Fruit fly (Drosophila melanogaster) whole organism, embryonic: ENCODE data around the gene srl.

Experiments
- Abd-B ChIP-seq: fragments of 200-800 bp; sonication (Bioruptor generic); optimal IDR thresholded peaks from 2 replicates; lab custom pipeline; 2018; ENCODE audit warnings: missing biosample characterization, mild to moderate bottlenecking, missing genetic modification characterization, moderate library complexity
- CG10147 ChIP-seq: fragments of 200-800 bp; sonication (Bioruptor generic); optimal IDR thresholded peaks from 2 replicates; lab custom pipeline; 2019; ENCODE audit warnings: missing biosample characterization, mild to moderate bottlenecking, missing genetic modification characterization, moderate library complexity
- CG10274 ChIP-seq: fragments of 200-800 bp; sonication (Bioruptor generic); optimal IDR thresholded peaks from 3 replicates; lab custom pipeline; 2017; ENCODE audit warnings: missing biosample characterization, mild to moderate bottlenecking, missing genetic modification characterization
- CG13287 ChIP-seq: fragments of 200-800 bp; sonication (Bioruptor generic); IDR thresholded peaks from 2 replicates; pipeline ENCODE4 v1.3.6; 2022; ENCODE audit warnings: missing biosample characterization, missing genetic modification characterization; ENCODE audit not compliant: partially characterized antibody
- CG1529 ChIP-seq: fragments of 200-800 bp; sonication (Bioruptor generic); optimal IDR thresholded peaks from 3 replicates; lab custom pipeline; 2018; ENCODE audit warnings: missing biosample characterization, missing genetic modification characterization
- CG16813 ChIP-seq: fragments of 200-800 bp; sonication (Bioruptor generic); IDR thresholded peaks from 3 replicates; pipeline ENCODE4 v1.3.6; 2022; ENCODE audit warnings: missing biosample characterization, missing genetic modification characterization; ENCODE audit not compliant: partially characterized antibody
- CG17385 ChIP-seq: fragments of 200-800 bp; sonication (Bioruptor generic); optimal IDR thresholded peaks from 3 replicates; lab custom pipeline; 2018; ENCODE audit warnings: missing biosample characterization, mild to moderate bottlenecking, missing genetic modification characterization
- CG1832 ChIP-seq: fragments of 200-800 bp; sonication (Bioruptor generic); optimal IDR thresholded peaks from 2 replicates; lab custom pipeline; 2017; ENCODE audit warnings: missing biosample characterization, mild to moderate bottlenecking, missing genetic modification characterization, inconsistent platforms
- CG2129 ChIP-seq: fragments of 200-800 bp; sonication (Bioruptor generic); IDR thresholded peaks from 2 replicates; pipeline ENCODE4 v1.3.6; 2022; ENCODE audit warnings: missing biosample characterization, missing genetic modification characterization; ENCODE audit not compliant: partially characterized antibody
- CG34376 ChIP-seq: fragments of 200-800 bp; sonication (Bioruptor generic); optimal IDR thresholded peaks from 2 replicates; lab custom pipeline; 2018; ENCODE audit warnings: missing biosample characterization, mild to moderate bottlenecking, missing genetic modification characterization
- CG6689 ChIP-seq: fragments of 200-800 bp; sonication (Bioruptor generic); IDR thresholded peaks from 2 replicates; pipeline ENCODE4 v1.3.6; 2022; ENCODE audit warnings: missing biosample characterization, missing genetic modification characterization
- CG9437 ChIP-seq: fragments of 200-800 bp; sonication (Bioruptor generic); optimal IDR thresholded peaks from 2 replicates; lab custom pipeline; 2018; ENCODE audit warnings: missing biosample characterization, mild to moderate bottlenecking, missing genetic modification characterization
- Camta ChIP-seq: fragments of 200-800 bp; sonication (Bioruptor generic); optimal IDR thresholded peaks from 2 replicates; lab custom pipeline; 2016; ENCODE audit warnings: missing biosample characterization, missing genetic modification characterization
- D19B ChIP-seq: fragments of 200-800 bp; sonication (Bioruptor generic); optimal IDR thresholded peaks from 2 replicates; lab custom pipeline; 2017; ENCODE audit warnings: missing biosample characterization, mild to moderate bottlenecking, missing genetic modification characterization
- HLH4C ChIP-seq: fragments of 200-800 bp; sonication (Bioruptor generic); IDR thresholded peaks from 3 replicates; pipeline ENCODE4 v1.3.6; 2022; ENCODE audit warnings: missing biosample characterization, missing genetic modification characterization; ENCODE audit not compliant: partially characterized antibody
- Hey ChIP-seq: fragments of 200-800 bp; sonication (Bioruptor generic); optimal IDR thresholded peaks from 3 replicates; lab custom pipeline; 2018; ENCODE audit warnings: missing biosample characterization, mild to moderate bottlenecking, missing genetic modification characterization
- Hr3 ChIP-seq: fragments of 200-800 bp; sonication (Bioruptor generic); optimal IDR thresholded peaks from 3 replicates; lab custom pipeline; 2016; ENCODE audit warnings: missing biosample characterization, missing genetic modification characterization
- Lhr ChIP-seq: fragments of 200-800 bp; sonication (Bioruptor generic); optimal IDR thresholded peaks from 3 replicates; lab custom pipeline; 2017; ENCODE audit warnings: mild to moderate bottlenecking, missing biosample characterization, missing genetic modification reagents, missing genetic modification characterization
- PHDP ChIP-seq: fragments of 200-800 bp; sonication (Bioruptor generic); optimal IDR thresholded peaks from 3 replicates; lab custom pipeline; 2018; ENCODE audit warnings: missing biosample characterization, mild to moderate bottlenecking, missing genetic modification characterization, moderate library complexity
- Pdp1 ChIP-seq, 2 experiments: fragments of 200-800 bp; sonication (Bioruptor generic); optimal IDR thresholded peaks; 3 replicates each; lab custom pipeline; 2016; ENCODE audit warnings: missing biosample characterization in 2 of 2, missing genetic modification characterization in 2 of 2, mild to moderate bottlenecking in 1 of 2, moderate library complexity in 1 of 2
- Poxn ChIP-seq: fragments of 200-800 bp; sonication (Bioruptor generic); IDR thresholded peaks from 2 replicates; pipeline ENCODE4 v1.3.6; 2022; ENCODE audit warnings: missing biosample characterization, missing genetic modification characterization
- Ptx1 ChIP-seq: fragments of 200-800 bp; sonication (Bioruptor generic); IDR thresholded peaks from 2 replicates; pipeline ENCODE4 v1.3.6; 2022; ENCODE audit warnings: missing biosample characterization, missing genetic modification characterization
- Ravus ChIP-seq: fragments of 200-800 bp; sonication (Bioruptor generic); IDR thresholded peaks from 2 replicates; pipeline ENCODE4 v1.3.6; 2022; ENCODE audit warnings: missing biosample characterization, missing genetic modification characterization
- Scr ChIP-seq: fragments of 200-800 bp; sonication (Bioruptor generic); IDR thresholded peaks from 2 replicates; pipeline ENCODE4 v1.3.6; 2022; ENCODE audit warnings: missing biosample characterization, missing genetic modification characterization; ENCODE audit not compliant: partially characterized antibody
- Six4 ChIP-seq: fragments of 200-800 bp; sonication (Bioruptor generic); optimal IDR thresholded peaks from 2 replicates; lab custom pipeline; 2016; ENCODE audit warnings: missing biosample characterization, missing genetic modification characterization
- Trl ChIP-seq, 3 experiments: fragments of >200 bp in 2 of 3; fragments of 200-800 bp in 1 of 3; sonication (Bioruptor generic) in 1 of 3; optimal IDR thresholded peaks; 2 replicates in 1 of 3; 3 replicates in 2 of 3; lab custom pipeline; 2016 to 2017; ENCODE audit warnings: missing biosample characterization in 1 of 3, missing genetic modification characterization in 1 of 3
- bigmax ChIP-seq: fragments of 200-800 bp; sonication (Bioruptor generic); optimal IDR thresholded peaks from 2 replicates; lab custom pipeline; 2018; ENCODE audit warnings: missing biosample characterization, mild to moderate bottlenecking, missing genetic modification characterization
- bowl ChIP-seq: fragments of 200-800 bp; sonication (Bioruptor generic); IDR thresholded peaks from 2 replicates; pipeline ENCODE4 v1.3.6; 2022; ENCODE audit warnings: missing biosample characterization, missing genetic modification characterization
- cad ChIP-seq: fragments of >200 bp; optimal IDR thresholded peaks from 2 replicates; lab custom pipeline; 2017; ENCODE audit warnings: missing biosample characterization, missing genetic modification characterization
- cg ChIP-seq: fragments of 200-800 bp; sonication (Bioruptor generic); optimal IDR thresholded peaks from 3 replicates; lab custom pipeline; 2019; ENCODE audit warnings: missing biosample characterization, mild to moderate bottlenecking, missing genetic modification characterization, moderate library complexity
- ci ChIP-seq: fragments of 200-800 bp; sonication (Bioruptor generic); IDR thresholded peaks from 3 replicates; pipeline ENCODE4 v1.3.6; 2022; ENCODE audit warnings: missing biosample characterization, missing genetic modification characterization
- dm ChIP-seq: fragments of 200-800 bp; sonication (Bioruptor generic); optimal IDR thresholded peaks from 3 replicates; lab custom pipeline; 2016; ENCODE audit warnings: missing biosample characterization, missing genetic modification characterization
- dysf ChIP-seq: fragments of 200-800 bp; sonication (Bioruptor generic); IDR thresholded peaks from 3 replicates; pipeline ENCODE4 v1.3.6; 2022; ENCODE audit warnings: missing biosample characterization, missing genetic modification characterization
- fru ChIP-seq: fragments of >200 bp; optimal IDR thresholded peaks from 2 replicates; lab custom pipeline; 2017
- gem ChIP-seq: fragments of 200-800 bp; sonication (Bioruptor generic); optimal IDR thresholded peaks from 2 replicates; lab custom pipeline; 2019; ENCODE audit warnings: missing biosample characterization, mild to moderate bottlenecking, missing genetic modification characterization, moderate library complexity
- grn ChIP-seq: fragments of 200-800 bp; sonication (Bioruptor generic); optimal IDR thresholded peaks from 3 replicates; lab custom pipeline; 2017; ENCODE audit warnings: missing biosample characterization, missing genetic modification characterization
- ham ChIP-seq: fragments of 200-800 bp; sonication (Bioruptor generic); IDR thresholded peaks from 2 replicates; pipeline ENCODE4 v1.3.6; 2022; ENCODE audit warnings: missing biosample characterization, missing genetic modification characterization
- inv ChIP-seq: fragments of 200-800 bp; sonication (Bioruptor generic); IDR thresholded peaks from 2 replicates; pipeline ENCODE4 v1.3.6; 2022; ENCODE audit warnings: missing biosample characterization, missing genetic modification characterization; ENCODE audit not compliant: partially characterized antibody
- jing ChIP-seq: fragments of 200-800 bp; sonication (Bioruptor generic); optimal IDR thresholded peaks from 2 replicates; lab custom pipeline; 2018; ENCODE audit warnings: missing biosample characterization, mild to moderate bottlenecking, missing genetic modification characterization
- nau ChIP-seq: fragments of 200-800 bp; sonication (Bioruptor generic); optimal IDR thresholded peaks from 3 replicates; lab custom pipeline; 2017; ENCODE audit warnings: missing biosample characterization, mild to moderate bottlenecking, missing genetic modification characterization, missing genetic modification reagents
- nerfin-2 ChIP-seq: fragments of 200-800 bp; sonication (Bioruptor generic); IDR thresholded peaks from 2 replicates; pipeline ENCODE4 v1.3.6; 2022; ENCODE audit warnings: missing biosample characterization, missing genetic modification characterization; ENCODE audit not compliant: partially characterized antibody
- oc ChIP-seq: fragments of 200-800 bp; sonication (Bioruptor generic); optimal IDR thresholded peaks from 2 replicates; lab custom pipeline; 2018; ENCODE audit warnings: missing biosample characterization, mild to moderate bottlenecking, missing genetic modification characterization, moderate library complexity
- pita ChIP-seq: fragments of 200-800 bp; sonication (Bioruptor generic); optimal IDR thresholded peaks from 2 replicates; lab custom pipeline; 2017; ENCODE audit warnings: missing biosample characterization, mild to moderate bottlenecking, missing genetic modification characterization
- salm ChIP-seq: fragments of 200-800 bp; sonication (Bioruptor generic); optimal IDR thresholded peaks from 2 replicates; lab custom pipeline; 2018; ENCODE audit warnings: missing biosample characterization, mild to moderate bottlenecking, missing genetic modification characterization
- sd ChIP-seq: fragments of 200-800 bp; sonication (Bioruptor generic); optimal IDR thresholded peaks from 3 replicates; lab custom pipeline; 2018; ENCODE audit warnings: missing biosample characterization, mild to moderate bottlenecking, missing genetic modification characterization, moderate library complexity
- tll ChIP-seq, 2 experiments: fragments of 200-800 bp in 1 of 2; fragments of >200 bp in 1 of 2; sonication (Bioruptor generic) in 1 of 2; optimal IDR thresholded peaks; 2 replicates each; lab custom pipeline; 2017 to 2019; ENCODE audit warnings: missing biosample characterization in 2 of 2, missing genetic modification characterization in 2 of 2, mild to moderate bottlenecking in 1 of 2, moderate library complexity in 1 of 2
- ttk ChIP-seq: fragments of 200-800 bp; sonication (Bioruptor generic); IDR thresholded peaks from 2 replicates; pipeline ENCODE4 v2.1.2; 2022; ENCODE audit warnings: missing biosample characterization, missing genetic modification characterization
- twi ChIP-seq: fragments of 200-800 bp; optimal IDR thresholded peaks from 2 replicates; lab custom pipeline; 2019; ENCODE audit warnings: missing biosample characterization, mild to moderate bottlenecking, missing genetic modification characterization, moderate library complexity
- vfl ChIP-seq: fragments of 200-800 bp; sonication (Bioruptor generic); optimal IDR thresholded peaks from 2 replicates; lab custom pipeline; 2016; ENCODE audit warnings: missing biosample characterization, missing genetic modification characterization
- wek ChIP-seq: fragments of 200-800 bp; sonication (Bioruptor generic); optimal IDR thresholded peaks from 3 replicates; lab custom pipeline; 2018; ENCODE audit warnings: missing biosample characterization, mild to moderate bottlenecking, missing genetic modification characterization, moderate library complexity

Gene srl

DNA sequence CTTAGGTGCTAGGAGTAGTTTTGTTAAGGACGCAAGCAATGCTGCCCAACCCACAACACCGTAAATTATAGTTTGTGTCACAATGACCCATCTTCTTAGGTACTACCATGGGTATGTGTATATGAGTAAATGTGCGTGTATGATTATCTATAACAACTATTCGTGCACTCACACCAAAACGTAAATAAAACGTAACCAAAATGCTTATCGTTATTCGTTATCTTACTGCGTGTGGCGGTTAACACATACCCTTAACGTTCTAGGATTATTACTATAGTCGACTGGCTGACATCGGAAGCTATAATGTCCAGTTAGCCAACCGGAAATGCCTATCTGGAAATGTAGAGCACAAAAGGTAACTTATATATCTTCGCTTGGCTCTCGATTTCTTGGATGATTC, 15.9 kb upstream of the srl start (continued):
- TF ChIP-seq CG13287 (GFP tag; lab: Robert Waterston, UW) (peak; percentile 8; the same call in 1 of the 2 replicates), Scr (GFP tag; lab: Robert Waterston, UW) (peak; percentile 27; the same call in 1 of the 2 replicates), CG6689 (GFP tag; lab: Robert Waterston, UW) (no peak), CG10147 (GFP tag; lab: Kevin White, UChicago) (no peak), vfl (no peak), fru (lab: Kevin White, UChicago) (no peak), Hey (tag; lab: Kevin White, UChicago) (peak; percentile 98), inv (no peak), dysf (GFP tag; lab: Robert Waterston, UW) (no peak), Poxn (GFP tag; lab: Robert Waterston, UW) (no peak), tll (GFP tag; optimal IDR thresholded peaks at IDR 0.05; lab: Kevin White, UChicago) (no peak), wek (peak; percentile 37), CG10274 (GFP tag; lab: Kevin White, UChicago) (no peak), ttk (GFP tag; lab: Robert Waterston, UW) (no peak), ham (GFP tag; lab: Robert Waterston, UW) (no peak), ci (no peak), CG1529 (GFP tag; lab: Kevin White, UChicago) (no peak), grn (peak; percentile 60), jing (GFP tag; lab: Kevin White, UChicago) (no peak), bigmax (GFP tag; lab: Kevin White, UChicago) (no peak), oc (tag; lab: Kevin White, UChicago) (no peak), sd (tag; lab: Kevin White, UChicago) (peak; percentile 27), CG16813 (no peak), twi (tag; lab: Kevin White, UChicago) (no peak), gem (tag; lab: Kevin White, UChicago) (no peak), bowl (GFP tag; lab: Robert Waterston, UW) (no peak), PHDP (no peak), CG2129 (GFP tag; lab: Robert Waterston, UW) (no peak), Trl (optimal IDR thresholded peaks at IDR 0.05; lab: Kevin White, UChicago) (no peak), Trl (GFP tag; optimal IDR thresholded peaks at IDR 0.05; lab: Kevin White, UChicago) (no peak), Abd-B (no peak), Pdp1 (GFP tag; optimal IDR thresholded peaks at IDR 0.05; lab: Kevin White, UChicago) (peak in 1 of 2 experiments; percentile 69), CG17385 (GFP tag; lab: Kevin White, UChicago) (no peak), Six4 (GFP tag; lab: Kevin White, UChicago) (no peak), dm (GFP tag; lab: Kevin White, UChicago) (no peak), Camta (GFP tag; lab: Kevin White, UChicago) (no peak), Ptx1 (no peak), Ravus (GFP tag; lab: Robert Waterston, UW) (no peak), cad (no peak), HLH4C (GFP tag; lab: Robert Waterston, UW) (peak; percentile 68), nerfin-2 (peak; percentile 42; the same call in 1 of the 2 replicates), salm (tag; lab: Kevin White, UChicago) (no peak), CG9437 (GFP tag; lab: Kevin White, UChicago) (peak; percentile 74), Hr3 (GFP tag; lab: Kevin White, UChicago) (no peak), nau (GFP tag; lab: Kevin White, UChicago) (no peak), CG34376 (peak; percentile 1), Lhr (GFP tag; lab: Kevin White, UChicago) (no peak), cg (GFP tag; lab: Kevin White, UChicago) (peak; percentile 35), CG1832 (GFP tag; lab: Kevin White, UChicago) (no peak), D19B (peak; percentile 24), pita (GFP tag; lab: Kevin White, UChicago) (no peak)
